Worm (Caenorhabditis elegans) whole organism, young adult: ENCODE results near the gene C50D2.2.
A peak's percentile ranks its signal among the peaks of the same experiment; 100 is the strongest.

Experiments used
- B0035.1 ChIP-seq: sonication (generic microtip); optimal IDR thresholded peaks from 2 replicates; lab custom pipeline; 2016; ENCODE audit warnings: missing genetic modification characterization, mild to moderate bottlenecking, missing compliant biosample characterization, missing genotype, missing genetic modification reagents
- B0336.3 ChIP-seq: fragments of 200-800 bp; sonication (Bioruptor generic); IDR thresholded peaks from 2 replicates; pipeline ENCODE4 v1.3.6; 2022; ENCODE audit warnings: missing genetic modification characterization, missing compliant biosample characterization
- F22D6.2 ChIP-seq: sonication (generic microtip); optimal IDR thresholded peaks from 2 replicates; lab custom pipeline; 2016; ENCODE audit warnings: mild to moderate bottlenecking, missing genetic modification characterization, missing compliant biosample characterization
- F57A8.1 ChIP-seq: fragments of 200-800 bp; sonication (Bioruptor generic); optimal IDR thresholded peaks from 2 replicates; lab custom pipeline; 2018; ENCODE audit warnings: mild to moderate bottlenecking, missing genetic modification characterization, moderate library complexity, missing compliant biosample characterization
- F57C9.4 ChIP-seq: sonication (generic microtip); optimal IDR thresholded peaks from 2 replicates; lab custom pipeline; 2017; ENCODE audit warnings: mild to moderate bottlenecking, missing genetic modification characterization, missing compliant biosample characterization
- Y95B8A.8 ChIP-seq: fragments of 200-800 bp; sonication (Bioruptor generic); IDR thresholded peaks from 2 replicates; pipeline ENCODE4 v1.3.6; 2022; ENCODE audit warnings: missing genetic modification reagents, missing genetic modification characterization, missing compliant biosample characterization
- ZK185.1 ChIP-seq: sonication (generic microtip); optimal IDR thresholded peaks from 2 replicates; lab custom pipeline; 2016; ENCODE audit warnings: mild to moderate bottlenecking, missing genetic modification characterization, missing compliant biosample characterization; ENCODE audit not compliant: poor library complexity, severe bottlenecking
- ama-1 ChIP-seq, 3 experiments: fragments of 150-350 bp in 1 of 3; sonication (generic microtip) in 2 of 3; optimal IDR thresholded peaks; 2 replicates each; lab custom pipeline; 2014 to 2018; ENCODE audit warnings: missing biosample characterization in 2 of 3, missing genetic modification characterization in 2 of 3, missing genetic modification reagents in 2 of 3
- aptf-2 ChIP-seq: fragments of 200-800 bp; sonication (Bioruptor generic); conservative IDR thresholded peaks from 2 replicates; pipeline ENCODE4 v1.3.6; 2022; ENCODE audit warnings: missing genetic modification reagents, missing genetic modification characterization, missing compliant biosample characterization
- aptf-3 ChIP-seq: fragments of 200-800 bp; sonication (Bioruptor generic); IDR thresholded peaks from 2 replicates; pipeline ENCODE4 v1.3.6; 2022; ENCODE audit warnings: missing genetic modification characterization, missing compliant biosample characterization
- atf-7 ChIP-seq: sonication (generic microtip); optimal IDR thresholded peaks from 2 replicates; lab custom pipeline; 2017; ENCODE audit warnings: mild to moderate bottlenecking, missing genetic modification characterization, missing compliant biosample characterization
- athp-1 ChIP-seq: sonication (generic microtip); optimal IDR thresholded peaks from 2 replicates; lab custom pipeline; 2017; ENCODE audit warnings: mild to moderate bottlenecking, missing genetic modification characterization, missing compliant biosample characterization
- attf-6 ChIP-seq: fragments of 200-800 bp; sonication (Bioruptor generic); IDR thresholded peaks from 2 replicates; pipeline ENCODE4 v1.3.6; 2022; ENCODE audit warnings: missing genetic modification reagents, missing genetic modification characterization, missing compliant biosample characterization
- bed-2 ChIP-seq: fragments of 200-800 bp; sonication (Bioruptor generic); IDR thresholded peaks from 2 replicates; pipeline ENCODE4 v1.3.6; 2022; ENCODE audit warnings: missing genetic modification reagents, missing genetic modification characterization, missing compliant biosample characterization
- ceh-40 ChIP-seq: fragments of 200-800 bp; sonication (Bioruptor generic); IDR thresholded peaks from 2 replicates; pipeline ENCODE4 v1.3.6; 2022; ENCODE audit warnings: missing genetic modification characterization, missing compliant biosample characterization
- chd-7 ChIP-seq: sonication (generic microtip); optimal IDR thresholded peaks from 2 replicates; lab custom pipeline; 2016; ENCODE audit warnings: mild to moderate bottlenecking, missing genetic modification characterization, moderate library complexity, missing compliant biosample characterization
- die-1 ChIP-seq: sonication (generic microtip); optimal IDR thresholded peaks from 2 replicates; lab custom pipeline; 2016; ENCODE audit warnings: missing genotype, mild to moderate bottlenecking, missing genetic modification characterization, missing compliant biosample characterization
- dpl-1 ChIP-seq: fragments of 150-350 bp; optimal IDR thresholded peaks from 2 replicates; lab custom pipeline; 2014; ENCODE audit warnings: missing biosample characterization, missing genetic modification reagents, missing genetic modification characterization
- egl-18 ChIP-seq: fragments of 200-800 bp; sonication (Bioruptor generic); IDR thresholded peaks from 2 replicates; pipeline ENCODE4 v1.3.6; 2022; ENCODE audit warnings: missing genetic modification reagents, missing genetic modification characterization, missing compliant biosample characterization
- egl-44 ChIP-seq: fragments of 200-800 bp; sonication (Bioruptor generic); IDR thresholded peaks from 2 replicates; pipeline ENCODE4 v1.3.6; 2022; ENCODE audit warnings: missing genetic modification reagents, missing genetic modification characterization, missing compliant biosample characterization
- egrh-3 ChIP-seq: fragments of 200-800 bp; sonication (Bioruptor generic); IDR thresholded peaks from 2 replicates; pipeline ENCODE4 v1.3.6; 2022; ENCODE audit warnings: missing genetic modification reagents, missing genetic modification characterization, missing compliant biosample characterization
- fkh-3 ChIP-seq: sonication (generic microtip); optimal IDR thresholded peaks from 2 replicates; lab custom pipeline; 2016; ENCODE audit warnings: mild to moderate bottlenecking, missing genetic modification characterization, missing compliant biosample characterization
- hlh-12 ChIP-seq: sonication (generic microtip); optimal IDR thresholded peaks from 2 replicates; lab custom pipeline; 2016; ENCODE audit warnings: missing genetic modification characterization, missing compliant biosample characterization
- hlh-26 ChIP-seq: fragments of 200-800 bp; sonication (Bioruptor generic); conservative IDR thresholded peaks from 2 replicates; pipeline ENCODE4 v1.3.6; 2022; ENCODE audit warnings: missing genetic modification reagents, missing genetic modification characterization, missing compliant biosample characterization
- hmg-20 ChIP-seq: fragments of 200-800 bp; sonication (Bioruptor generic); IDR thresholded peaks from 2 replicates; pipeline ENCODE4 v1.3.6; 2022; ENCODE audit warnings: missing genetic modification reagents, missing genetic modification characterization, missing compliant biosample characterization
- hrde-1 ChIP-seq: sonication (generic microtip); optimal IDR thresholded peaks from 2 replicates; lab custom pipeline; 2016; ENCODE audit warnings: missing genetic modification characterization, mild to moderate bottlenecking, missing compliant biosample characterization, moderate library complexity, missing genotype, missing genetic modification reagents, borderline replicate concordance
- let-607 ChIP-seq, 2 experiments: fragments of 200-800 bp in 1 of 2; sonication (Bioruptor generic) in 1 of 2; sonication (generic microtip) in 1 of 2; optimal IDR thresholded peaks; 2 replicates each; lab custom pipeline; 2016 to 2018; ENCODE audit warnings: mild to moderate bottlenecking in 2 of 2, missing compliant biosample characterization in 2 of 2, missing genetic modification characterization in 2 of 2, moderate library complexity in 2 of 2, missing genotype in 1 of 2
- madf-10 ChIP-seq: sonication (generic microtip); optimal IDR thresholded peaks from 2 replicates; lab custom pipeline; 2016; ENCODE audit warnings: mild to moderate bottlenecking, missing genetic modification characterization, missing compliant biosample characterization
- mel-28 ChIP-seq: sonication (generic microtip); optimal IDR thresholded peaks from 2 replicates; lab custom pipeline; 2016; ENCODE audit warnings: borderline replicate concordance, mild to moderate bottlenecking, missing genetic modification characterization, missing compliant biosample characterization
- mes-4 ChIP-seq: sonication (generic microtip); optimal IDR thresholded peaks from 2 replicates; lab custom pipeline; 2016; ENCODE audit warnings: missing genotype, missing genetic modification characterization, missing compliant biosample characterization
- nfya-1 ChIP-seq: sonication (generic microtip); optimal IDR thresholded peaks from 2 replicates; lab custom pipeline; 2017; ENCODE audit warnings: antibody characterized with exemption, missing compliant biosample characterization, missing genetic modification characterization, borderline replicate concordance; ENCODE audit not compliant: insufficient read depth
- nhr-179 ChIP-seq: sonication (generic microtip); optimal IDR thresholded peaks from 2 replicates; lab custom pipeline; 2016; ENCODE audit warnings: mild to moderate bottlenecking, missing genetic modification characterization, missing compliant biosample characterization
- nhr-80 ChIP-seq: sonication (generic microtip); optimal IDR thresholded peaks from 2 replicates; lab custom pipeline; 2016; ENCODE audit warnings: missing genetic modification characterization, missing compliant biosample characterization
- rec-8 ChIP-seq, 2 experiments: sonication (generic microtip); optimal IDR thresholded peaks; 2 replicates each; lab custom pipeline; 2016; ENCODE audit warnings: mild to moderate bottlenecking in 2 of 2, missing genetic modification characterization in 2 of 2, missing genetic modification reagents in 2 of 2, missing genotype in 2 of 2, missing biosample characterization in 1 of 2, missing compliant biosample characterization in 1 of 2, moderate library complexity in 1 of 2
- repo-1 ChIP-seq: sonication (generic microtip); optimal IDR thresholded peaks from 2 replicates; lab custom pipeline; 2017; ENCODE audit warnings: mild to moderate bottlenecking, missing genetic modification characterization, missing compliant biosample characterization
- snpc-4 ChIP-seq, 5 experiments: fragments of 150-350 bp in 1 of 5; sonication (generic microtip) in 4 of 5; optimal IDR thresholded peaks; 2 replicates each; lab custom pipeline; 2014 to 2018; ENCODE audit warnings: missing genetic modification characterization in 5 of 5, missing biosample characterization in 3 of 5, antibody characterized with exemption in 2 of 5, mild to moderate bottlenecking in 2 of 5, missing compliant biosample characterization in 2 of 5, missing genotype in 2 of 5, moderate library complexity in 2 of 5, missing genetic modification reagents in 1 of 5
- somi-1 ChIP-seq: fragments of 200-800 bp; sonication (Bioruptor generic); optimal IDR thresholded peaks from 2 replicates; lab custom pipeline; 2018; ENCODE audit warnings: mild to moderate bottlenecking, missing genetic modification characterization, missing compliant biosample characterization
- sptf-2 ChIP-seq: fragments of 200-800 bp; sonication (Bioruptor generic); optimal IDR thresholded peaks from 2 replicates; lab custom pipeline; 2018; ENCODE audit warnings: mild to moderate bottlenecking, missing genetic modification characterization, missing compliant biosample characterization
- tbx-9 ChIP-seq: sonication (generic microtip); optimal IDR thresholded peaks from 2 replicates; lab custom pipeline; 2016; ENCODE audit warnings: borderline replicate concordance, missing genetic modification characterization, inconsistent platforms, missing compliant biosample characterization
- xnd-1 ChIP-seq: sonication (generic microtip); optimal IDR thresholded peaks from 2 replicates; lab custom pipeline; 2016; ENCODE audit warnings: missing genotype, missing genetic modification reagents, missing genetic modification characterization, missing compliant biosample characterization
- ztf-18 ChIP-seq: sonication (generic microtip); optimal IDR thresholded peaks from 2 replicates; lab custom pipeline; 2016; ENCODE audit warnings: missing genotype, mild to moderate bottlenecking, missing genetic modification characterization, missing compliant biosample characterization

Gene C50D2.2

ce11 chrII:122494-122893, 13.5 kb downstream of the C50D2.2 start:
- TF ChIP-seq B0035.1 (no peak), nhr-80 (peak; percentile 65)

ce11 chrII:124904-125303, 15.9 kb downstream of the C50D2.2 start, which contains the start of gene nmur-2:
nmur-2 (minus strand) TSS chrII:125004.
- TF ChIP-seq let-607 (tag; optimal IDR thresholded peaks at IDR 0.05; lab: Kevin White, UChicago): no peak
- TF ChIP-seq chd-7 (tag; lab: Kevin White, UChicago): no peak
- no peak for TF ChIP-seq snpc-4 (GFP tag; optimal IDR thresholded peaks at IDR 0.05; lab: Kevin White, UChicago)
- TF ChIP-seq snpc-4 (tag; optimal IDR thresholded peaks at IDR 0.05; lab: Kevin White, UChicago): no peak
- no peak for TF ChIP-seq hlh-26
- no peak for TF ChIP-seq mel-28 (tag; lab: Kevin White, UChicago)
- TF ChIP-seq nfya-1: no peak
- TF ChIP-seq hlh-12: no peak
- TF ChIP-seq rec-8 (tag; optimal IDR thresholded peaks at IDR 0.05; lab: Kevin White, UChicago): no peak
- no peak for TF ChIP-seq F22D6.2
- TF ChIP-seq ztf-18 (tag; lab: Kevin White, UChicago): no peak
- TF ChIP-seq F57C9.4: no peak
- no peak for TF ChIP-seq nhr-80
- no peak for TF ChIP-seq sptf-2 (GFP tag; lab: Kevin White, UChicago)
- no peak for TF ChIP-seq tbx-9 (tag; lab: Kevin White, UChicago)
- TF ChIP-seq ZK185.1 (tag; lab: Kevin White, UChicago): no peak

- no peak for TF ChIP-seq attf-6 (GFP tag; lab: Robert Waterston, UW)
- no peak for TF ChIP-seq atf-7
- no peak for TF ChIP-seq hlh-26
- no peak for TF ChIP-seq die-1 (tag; lab: Kevin White, UChicago)
- TF ChIP-seq ztf-18 (tag; lab: Kevin White, UChicago): no peak
- no peak for TF ChIP-seq madf-10 (tag; lab: Kevin White, UChicago)
- TF ChIP-seq xnd-1 (tag; lab: Kevin White, UChicago): no peak
- TF ChIP-seq egl-44: no peak
- TF ChIP-seq repo-1 (tag; lab: Kevin White, UChicago): no peak
- TF ChIP-seq dpl-1 (GFP tag; lab: Kevin White, UChicago): no peak
- TF ChIP-seq egrh-3 (GFP tag; lab: Robert Waterston, UW): no peak
- no peak for TF ChIP-seq rec-8 (tag; optimal IDR thresholded peaks at IDR 0.05; lab: Kevin White, UChicago)
- no peak for TF ChIP-seq bed-2 (GFP tag; lab: Robert Waterston, UW)
- no peak for TF ChIP-seq athp-1 (tag; lab: Kevin White, UChicago)
- TF ChIP-seq ama-1 (optimal IDR thresholded peaks at IDR 0.05; lab: Kevin White, UChicago): no peak
- no peak for TF ChIP-seq ama-1 (GFP tag; optimal IDR thresholded peaks at IDR 0.05; lab: Kevin White, UChicago)
- no peak for TF ChIP-seq Y95B8A.8 (GFP tag; lab: Robert Waterston, UW)
- TF ChIP-seq hmg-20 (GFP tag; lab: Robert Waterston, UW): no peak
- TF ChIP-seq ceh-40 (GFP tag; lab: Robert Waterston, UW): no peak
- no peak for TF ChIP-seq egl-18
- TF ChIP-seq F57A8.1 (GFP tag; lab: Kevin White, UChicago): no peak
- TF ChIP-seq, all 124 proteins: peak for 0
These were observed 20.0 kb downstream of the C50D2.2 start, which contains the start of gene srd-3 for ce11 chrII:128929-129328. srd-3 (minus strand) TSS chrII:129029.

- TF ChIP-seq nhr-179 (tag; lab: Kevin White, UChicago) (no peak), fkh-3 (tag; lab: Kevin White, UChicago) (no peak), hrde-1 (tag; lab: Kevin White, UChicago) (no peak), Y95B8A.8 (GFP tag; lab: Robert Waterston, UW) (no peak), B0336.3 (GFP tag; lab: Robert Waterston, UW) (no peak), hlh-26 (no peak), aptf-2 (GFP tag; lab: Robert Waterston, UW) (no peak), mes-4 (tag; lab: Kevin White, UChicago) (no peak), aptf-3 (no peak), nfya-1 (no peak), somi-1 (GFP tag; lab: Kevin White, UChicago) (no peak)
These were observed 20.8 kb downstream of the C50D2.2 start for ce11 chrII:129770-130169.
